Worm (Caenorhabditis elegans) whole organism, L3 larva: ENCODE measurements around the gene Y38E10A.35.

ENCODE experiments used
- aly-2 ChIP-seq: fragments of 150-350 bp; optimal IDR thresholded peaks from 2 replicates; lab custom pipeline; 2014; ENCODE audit warnings: missing biosample characterization, missing genetic modification characterization
- daf-12 ChIP-seq: fragments of 150-350 bp; optimal IDR thresholded peaks from 2 replicates; lab custom pipeline; 2014; ENCODE audit warnings: missing biosample characterization, missing genetic modification reagents, missing genetic modification characterization
- egl-27 ChIP-seq: sonication (generic microtip); optimal IDR thresholded peaks from 4 replicates; lab custom pipeline; 2017; ENCODE audit warnings: missing biosample characterization, missing genetic modification reagents, missing genetic modification characterization
- nfya-1 ChIP-seq: sonication (generic microtip); optimal IDR thresholded peaks from 2 replicates; lab custom pipeline; 2017; ENCODE audit warnings: missing genetic modification characterization, mild to moderate bottlenecking, missing compliant biosample characterization, antibody characterized with exemption, moderate library complexity; ENCODE audit not compliant: insufficient read depth
- nhr-28 ChIP-seq: fragments of 150-350 bp; optimal IDR thresholded peaks from 2 replicates; lab custom pipeline; 2014; ENCODE audit warnings: missing biosample characterization, missing genetic modification characterization
- pha-4 ChIP-seq: fragments of 150-350 bp; optimal IDR thresholded peaks from 2 replicates; lab custom pipeline; 2014; ENCODE audit warnings: missing biosample characterization, missing genetic modification reagents, missing genetic modification characterization
- skn-1 ChIP-seq: fragments of 150-350 bp; optimal IDR thresholded peaks from 2 replicates; lab custom pipeline; 2014; ENCODE audit warnings: missing biosample characterization, missing genetic modification characterization
- snpc-4 ChIP-seq: fragments of 150-350 bp; optimal IDR thresholded peaks from 2 replicates; lab custom pipeline; 2014; ENCODE audit warnings: missing biosample characterization, missing genetic modification characterization

DNA sequence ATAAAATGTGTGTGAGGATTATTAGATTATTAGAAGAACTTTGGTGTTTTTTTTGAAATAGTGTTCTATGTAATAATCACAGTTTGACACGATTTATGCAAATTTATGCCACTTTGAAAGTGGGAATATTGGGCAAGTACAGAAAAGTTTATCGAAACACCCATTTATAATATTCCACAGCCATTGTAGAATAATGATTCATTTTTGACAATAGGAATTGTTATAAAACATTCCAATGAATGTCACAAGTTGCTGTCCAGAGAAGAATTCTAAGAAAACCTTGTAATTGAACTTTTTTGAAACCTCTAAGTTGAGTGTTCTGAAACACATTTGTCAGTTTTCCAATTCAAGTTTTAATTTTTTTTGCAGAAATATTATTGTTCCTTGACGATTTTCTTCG lies 39.6 kb upstream of the Y38E10A.35 start, which contains the start of gene nspe-4:
- TF ChIP-seq egl-27 (tag; lab: Kevin White, UChicago) (no peak), pha-4 (tag; lab: Kevin White, UChicago) (no peak), nhr-28 (tag; lab: Kevin White, UChicago) (no peak), nfya-1 (tag; lab: Kevin White, UChicago) (no peak), daf-12 (tag; lab: Kevin White, UChicago) (no peak), aly-2 (no peak), skn-1 (no peak), snpc-4 (tag; lab: Kevin White, UChicago) (no peak)
